Fruit fly (Drosophila melanogaster) Kc167 (cell line): ENCODE measurements around the gene bru3.

Experiments used
- Myc ChIP-seq: fragments of >200 bp; optimal IDR thresholded peaks from 2 replicates; lab custom pipeline; 2017; ENCODE audit warnings: missing external identifiers
- Sin3A ChIP-seq: fragments of >200 bp; optimal IDR thresholded peaks from 2 replicates; lab custom pipeline; 2018; ENCODE audit warnings: missing external identifiers
- h ChIP-seq: fragments of >200 bp; optimal IDR thresholded peaks from 3 replicates; lab custom pipeline; 2018; ENCODE audit warnings: missing external identifiers
- insv ChIP-seq: fragments of >200 bp; optimal IDR thresholded peaks from 3 replicates; lab custom pipeline; 2018; ENCODE audit warnings: missing external identifiers
- psq ChIP-seq: fragments of >200 bp; optimal IDR thresholded peaks from 2 replicates; lab custom pipeline; 2017; ENCODE audit warnings: missing external identifiers
- ttk ChIP-seq: sonication (Bioruptor generic); optimal IDR thresholded peaks from 2 replicates; lab custom pipeline; 2017; ENCODE audit warnings: missing external identifiers

Gene bru3

DNA sequence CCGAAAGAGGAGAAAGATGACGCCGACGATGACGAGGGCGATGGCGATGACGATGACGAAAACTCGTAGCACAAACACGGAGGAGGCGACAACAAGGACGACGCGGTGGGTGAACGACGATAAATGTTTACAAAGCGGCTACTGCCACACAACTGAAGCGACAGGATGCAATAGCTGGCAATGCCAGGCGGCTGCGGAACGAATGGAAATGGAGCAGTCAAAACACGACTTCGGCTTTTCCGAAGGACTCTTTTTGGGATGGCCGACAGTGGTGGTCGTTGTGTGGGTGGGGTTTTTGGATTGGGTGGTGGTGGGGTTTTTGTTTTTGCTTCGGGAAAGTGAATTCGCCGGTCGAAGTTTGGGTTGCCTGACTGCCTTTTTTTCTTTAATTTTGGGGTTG, at the start of gene bru3:
Gene bru3, minus strand, starts transcription at position 143 of the 400 bp plus-strand sequence.
- TF ChIP-seq insv (no peak), psq (lab: Kevin White, UChicago) (no peak), Myc (lab: Kevin White, UChicago) (no peak), Sin3A (lab: Kevin White, UChicago) (no peak), h (lab: Kevin White, UChicago) (no peak), ttk (lab: Kevin White, UChicago) (no peak)

DNA sequence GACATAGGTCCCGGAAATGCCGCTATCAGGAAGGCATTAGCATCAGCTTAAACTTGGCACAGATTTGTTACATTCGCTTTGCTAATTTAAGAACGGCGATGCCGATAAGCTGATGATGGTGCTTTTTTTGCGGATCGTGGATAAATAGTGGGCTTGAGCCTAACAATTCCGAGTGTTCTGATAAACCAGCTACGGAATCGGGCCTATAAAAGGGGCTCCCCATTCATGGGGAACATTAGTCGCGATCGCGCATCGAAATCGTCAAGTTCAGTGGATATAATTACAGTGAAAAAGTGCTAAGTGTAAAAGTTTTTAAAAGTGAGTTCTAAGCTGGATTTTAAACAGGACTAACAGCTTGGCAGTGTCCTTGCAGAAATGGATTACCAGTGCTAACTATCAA, 42.6 kb upstream of the bru3 start, which contains the start of gene Hml:
Gene Hml, plus strand, starts transcription at position 301 of the 400 bp plus-strand sequence.
- TF ChIP-seq Myc (lab: Kevin White, UChicago) (no peak), Sin3A (lab: Kevin White, UChicago) (no peak), h (lab: Kevin White, UChicago) (no peak), psq (lab: Kevin White, UChicago) (no peak), ttk (lab: Kevin White, UChicago) (no peak), insv (no peak)

DNA sequence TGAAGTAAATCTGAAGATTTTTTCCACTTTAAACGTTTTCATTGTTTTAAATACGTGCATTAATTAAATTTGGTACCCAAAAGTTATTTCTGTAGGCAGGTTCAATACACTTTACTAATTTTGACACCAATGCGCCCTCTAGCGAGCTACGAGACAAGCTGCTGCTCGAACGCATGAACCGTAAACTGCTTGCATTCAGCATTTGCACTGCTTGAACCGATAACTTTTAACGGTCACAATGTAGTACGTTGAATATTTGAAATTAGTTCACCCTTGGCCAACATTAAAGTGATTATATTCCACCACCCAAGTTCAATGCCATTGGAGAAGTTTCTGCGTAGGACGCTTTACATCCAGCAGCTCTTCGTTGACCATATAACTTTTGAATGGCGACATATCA, 42.1 kb upstream of the bru3 start:
- no peak for TF ChIP-seq h (lab: Kevin White, UChicago)
- no peak for TF ChIP-seq Myc (lab: Kevin White, UChicago)
- no peak for TF ChIP-seq insv
- no peak for TF ChIP-seq psq (lab: Kevin White, UChicago)
- TF ChIP-seq Sin3A (lab: Kevin White, UChicago), result no peak
- TF ChIP-seq ttk (lab: Kevin White, UChicago), result no peak

DNA sequence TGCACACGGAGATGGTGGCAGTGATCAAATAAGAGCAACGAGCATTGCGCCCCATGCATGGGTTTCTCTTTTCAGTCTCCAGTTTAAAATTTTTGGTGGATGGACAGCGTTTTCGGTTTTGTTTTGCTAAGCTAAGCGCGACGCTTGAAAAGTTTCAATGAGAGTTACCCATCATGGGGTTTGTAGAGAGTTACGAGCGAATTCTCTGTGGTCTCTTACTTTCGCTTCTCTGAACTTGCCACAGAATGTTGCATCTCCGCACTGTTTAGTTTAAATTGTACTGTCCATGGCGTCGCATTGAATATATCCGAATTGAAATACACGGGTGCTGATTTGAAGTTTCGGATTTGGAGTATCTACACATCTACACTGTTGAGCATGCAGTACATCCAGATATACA, 40.2 kb upstream of the bru3 start, which contains the start of gene Tsp68C:
Gene Tsp68C, plus strand, starts transcription at position 301 of the 400 bp plus-strand sequence.
- no peak for TF ChIP-seq psq (lab: Kevin White, UChicago)
- TF ChIP-seq ttk (lab: Kevin White, UChicago), result no peak
- no peak for TF ChIP-seq insv
- no peak for TF ChIP-seq h (lab: Kevin White, UChicago)
- no peak for TF ChIP-seq Myc (lab: Kevin White, UChicago)
- TF ChIP-seq Sin3A (lab: Kevin White, UChicago), result no peak

DNA sequence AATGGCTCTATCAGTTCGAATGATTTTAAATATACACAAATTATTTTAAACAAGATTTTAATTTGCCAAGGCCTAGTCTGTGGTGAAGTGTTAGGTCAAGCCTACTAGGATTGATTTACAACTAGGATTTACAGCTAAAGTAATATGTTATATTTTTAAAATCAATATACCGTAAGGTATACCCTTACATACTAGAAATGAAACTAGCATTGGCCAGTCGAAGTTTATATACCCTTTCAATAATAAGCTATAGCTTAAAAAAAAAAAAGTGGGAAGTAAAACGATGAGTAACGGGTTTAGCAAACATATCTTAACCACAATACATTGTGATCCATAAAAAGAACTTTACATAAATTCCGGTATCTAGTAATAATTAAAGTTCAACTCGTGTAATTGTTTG, 39.7 kb upstream of the bru3 start, which contains the start of gene CG8750:
Gene CG8750, minus strand, starts transcription at position 101 of the 400 bp plus-strand sequence.
- no peak for TF ChIP-seq h (lab: Kevin White, UChicago)
- no peak for TF ChIP-seq psq (lab: Kevin White, UChicago)
- no peak for TF ChIP-seq ttk (lab: Kevin White, UChicago)
- TF ChIP-seq Sin3A (lab: Kevin White, UChicago), result no peak
- no peak for TF ChIP-seq Myc (lab: Kevin White, UChicago)
- no peak for TF ChIP-seq insv

DNA sequence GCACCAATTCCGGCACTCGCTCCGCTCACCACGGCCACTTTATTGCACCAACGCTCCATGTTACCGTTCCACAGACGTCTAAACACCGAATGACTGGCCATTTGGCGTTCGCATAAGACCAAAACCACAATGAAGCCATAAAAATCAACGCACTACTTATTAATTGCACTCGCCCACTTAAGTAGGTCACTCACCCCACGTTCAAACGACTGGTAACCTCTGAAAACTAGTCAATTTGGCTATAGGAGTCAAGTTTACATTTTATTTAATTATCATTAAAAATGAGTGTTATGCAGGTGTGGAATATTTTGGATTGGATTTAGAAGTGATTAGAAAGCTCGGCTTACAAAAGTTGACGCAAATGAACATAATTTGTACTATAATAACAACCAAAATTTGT, 38.9 kb upstream of the bru3 start, which contains the start of gene CG8757:
Gene CG8757, minus strand, starts transcription at position 101 of the 400 bp plus-strand sequence.
- TF ChIP-seq h (lab: Kevin White, UChicago) (no peak), ttk (lab: Kevin White, UChicago) (no peak), psq (lab: Kevin White, UChicago) (no peak), insv (no peak), Myc (lab: Kevin White, UChicago) (no peak), Sin3A (lab: Kevin White, UChicago) (no peak)

DNA sequence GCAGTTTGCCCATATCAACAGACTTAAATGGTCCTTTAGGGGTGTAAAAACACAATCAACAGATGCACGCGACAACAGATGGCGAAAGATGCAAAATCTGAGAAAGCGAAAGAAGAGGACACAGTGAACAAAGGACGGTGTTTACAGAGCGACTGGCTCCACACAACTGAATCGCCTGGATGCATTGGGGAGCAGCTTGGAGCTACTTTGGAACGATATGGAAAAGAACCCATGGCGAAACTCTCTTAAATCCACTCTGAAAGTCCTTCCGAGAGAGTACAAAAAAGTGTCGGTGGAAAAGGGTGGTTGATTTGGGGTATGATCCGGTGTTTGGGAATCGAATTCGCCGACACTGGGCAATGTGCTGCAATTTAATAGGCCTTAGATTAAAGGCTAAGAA, 37.5 kb upstream of the bru3 start:
- no peak for TF ChIP-seq Sin3A (lab: Kevin White, UChicago)
- no peak for TF ChIP-seq ttk (lab: Kevin White, UChicago)

DNA sequence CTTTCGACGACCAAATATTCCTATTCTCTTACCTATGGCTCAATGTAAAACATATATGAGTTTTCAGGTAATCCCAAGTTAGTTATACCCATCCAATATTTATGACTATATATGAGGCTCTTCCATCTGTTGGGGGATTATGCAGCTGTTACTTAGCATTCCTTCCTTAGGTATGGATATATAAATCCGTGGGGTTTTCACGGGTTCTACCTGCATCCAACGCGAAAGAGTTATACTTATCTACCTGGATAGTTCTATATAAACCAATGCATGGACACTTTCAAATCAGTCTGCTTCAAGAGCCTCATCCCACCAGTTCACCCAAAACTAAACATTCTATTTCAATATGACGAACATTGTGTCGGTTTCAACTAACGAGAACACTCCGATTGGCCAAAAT, 34.3 kb upstream of the bru3 start, which contains the start of gene CG43184:
Gene CG43184, plus strand, starts transcription at position 301 of the 400 bp plus-strand sequence.
- no peak for TF ChIP-seq psq (lab: Kevin White, UChicago)
- TF ChIP-seq insv, result no peak
- TF ChIP-seq Sin3A (lab: Kevin White, UChicago), result no peak
- TF ChIP-seq Myc (lab: Kevin White, UChicago), result no peak
- TF ChIP-seq ttk (lab: Kevin White, UChicago), result no peak
- no peak for TF ChIP-seq h (lab: Kevin White, UChicago)

DNA sequence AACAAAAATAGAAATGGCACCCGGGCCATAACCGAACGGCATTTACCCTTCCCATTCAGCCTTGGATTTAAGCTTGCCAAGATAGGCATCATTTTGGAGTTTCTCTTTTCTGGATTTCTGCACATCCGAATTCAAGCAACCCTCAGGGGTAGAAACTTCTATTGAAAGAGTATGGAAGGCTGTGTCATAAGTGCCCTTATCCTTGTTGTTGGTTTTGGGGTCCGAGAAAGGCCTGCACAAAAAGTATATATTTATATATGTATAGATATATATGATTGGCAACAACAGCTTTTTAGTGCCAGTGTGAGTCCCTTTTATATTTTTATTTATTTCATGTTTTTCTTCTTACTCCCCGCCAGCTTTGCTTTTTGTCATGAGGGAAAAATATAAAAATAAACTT, 40.1 kb downstream of the bru3 start:
- TF ChIP-seq psq (lab: Kevin White, UChicago), result no peak

DNA sequence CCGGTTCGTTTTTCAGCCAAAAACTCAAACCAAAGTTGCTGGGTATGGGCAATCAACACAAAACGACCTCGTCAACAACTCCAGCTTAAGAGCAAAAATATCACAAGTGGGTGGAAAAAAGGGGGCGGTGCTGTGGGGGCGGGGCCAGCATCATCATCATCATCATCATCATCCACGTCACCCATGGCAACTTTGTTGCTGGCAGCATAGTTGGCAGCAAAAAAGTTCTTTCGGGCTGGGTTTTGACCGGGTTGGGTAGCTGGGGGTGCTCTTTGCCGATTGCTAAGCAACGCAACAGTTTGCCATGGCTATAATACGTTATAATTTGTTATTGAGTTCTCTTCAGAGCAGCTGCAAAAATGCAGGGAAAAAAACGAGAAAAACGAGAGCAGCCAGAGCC, 40.6 kb downstream of the bru3 start:
- TF ChIP-seq Sin3A (lab: Kevin White, UChicago), result no peak
- no peak for TF ChIP-seq insv
- no peak for TF ChIP-seq ttk (lab: Kevin White, UChicago)
- no peak for TF ChIP-seq psq (lab: Kevin White, UChicago)
- no peak for TF ChIP-seq h (lab: Kevin White, UChicago)
- no peak for TF ChIP-seq Myc (lab: Kevin White, UChicago)

DNA sequence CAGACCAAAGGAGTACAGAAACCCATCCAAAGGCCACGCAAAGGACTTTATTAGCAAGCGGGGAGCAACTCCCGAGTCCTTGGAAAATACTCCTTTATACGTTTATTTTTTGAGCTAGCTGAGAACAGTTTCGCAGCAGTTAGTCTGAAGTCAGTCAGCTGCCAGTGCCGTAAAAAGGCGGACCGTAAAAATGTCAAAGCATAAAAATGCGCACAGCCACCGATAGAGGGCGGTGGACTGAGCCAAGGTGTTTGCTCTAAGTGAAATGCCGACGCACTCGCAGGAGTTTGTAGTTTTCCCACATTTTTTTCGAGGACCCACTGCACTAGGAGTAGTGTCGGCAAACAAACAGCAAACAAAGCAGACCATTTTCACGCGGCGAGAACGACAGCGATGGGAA, 64.8 kb downstream of the bru3 start:
- TF ChIP-seq psq (lab: Kevin White, UChicago), result no peak
- TF ChIP-seq insv, result no peak
- no peak for TF ChIP-seq Myc (lab: Kevin White, UChicago)
- no peak for TF ChIP-seq ttk (lab: Kevin White, UChicago)
- no peak for TF ChIP-seq Sin3A (lab: Kevin White, UChicago)
- no peak for TF ChIP-seq h (lab: Kevin White, UChicago)

DNA sequence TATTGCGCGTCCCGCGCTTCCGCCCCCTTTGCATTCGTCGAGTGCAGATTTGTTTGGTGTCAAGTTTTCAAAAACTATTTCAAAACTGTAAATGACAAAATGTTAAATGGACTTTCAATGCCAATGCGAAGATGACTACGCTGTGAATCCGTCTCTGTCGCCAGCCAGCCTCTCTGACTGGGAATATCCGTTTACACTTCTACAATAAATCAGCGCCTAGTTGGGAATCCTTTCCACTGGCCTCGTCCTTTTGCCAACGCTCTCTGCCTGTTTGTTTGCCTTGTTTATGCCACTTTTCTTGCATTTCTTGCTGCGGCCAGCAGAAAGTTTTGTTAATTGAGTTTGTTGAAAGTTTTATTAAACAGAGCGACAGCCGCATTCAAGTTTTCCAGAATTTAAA, 94.3 kb downstream of the bru3 start:
- no peak for TF ChIP-seq Sin3A (lab: Kevin White, UChicago)
- no peak for TF ChIP-seq ttk (lab: Kevin White, UChicago)
- no peak for TF ChIP-seq Myc (lab: Kevin White, UChicago)
- no peak for TF ChIP-seq h (lab: Kevin White, UChicago)
- TF ChIP-seq psq (lab: Kevin White, UChicago), result no peak
- TF ChIP-seq insv, result no peak
